Fruit fly (Drosophila melanogaster) whole organism, embryonic: ENCODE data around the gene Lamtor3.
A peak's percentile ranks its signal among the peaks of the same experiment; 100 is the strongest.

Source experiments
- Abd-B ChIP-seq: fragments of 200-800 bp; sonication (Bioruptor generic); optimal IDR thresholded peaks from 2 replicates; lab custom pipeline; 2018; ENCODE audit warnings: missing biosample characterization, mild to moderate bottlenecking, missing genetic modification characterization, moderate library complexity
- Adf1 ChIP-seq: fragments of 200-800 bp; sonication (Bioruptor generic); IDR thresholded peaks from 2 replicates; pipeline ENCODE4 v1.3.6; 2022; ENCODE audit warnings: missing biosample characterization, missing genetic modification characterization
- CG1024 ChIP-seq: fragments of 200-800 bp; sonication (Bioruptor generic); IDR thresholded peaks from 2 replicates; pipeline ENCODE4 v1.3.6; 2022; ENCODE audit warnings: missing biosample characterization, missing genetic modification characterization
- CG10565 ChIP-seq: fragments of 200-800 bp; sonication (Bioruptor generic); optimal IDR thresholded peaks from 3 replicates; lab custom pipeline; 2016; ENCODE audit warnings: missing biosample characterization, mild to moderate bottlenecking, missing genetic modification characterization
- CG10979 ChIP-seq: fragments of 200-800 bp; sonication (Bioruptor generic); optimal IDR thresholded peaks from 2 replicates; lab custom pipeline; 2018; ENCODE audit warnings: missing biosample characterization, mild to moderate bottlenecking, missing genetic modification characterization, moderate library complexity
- CG11085 ChIP-seq: fragments of 200-800 bp; sonication (Bioruptor generic); IDR thresholded peaks from 2 replicates; pipeline ENCODE4 v1.3.6; 2022; ENCODE audit warnings: missing biosample characterization, missing genetic modification characterization
- CG12299 ChIP-seq: fragments of 200-800 bp; sonication (Bioruptor generic); optimal IDR thresholded peaks from 2 replicates; lab custom pipeline; 2018; ENCODE audit warnings: missing biosample characterization, mild to moderate bottlenecking, missing genetic modification characterization
- CG12744 ChIP-seq: fragments of 200-800 bp; sonication (Bioruptor generic); optimal IDR thresholded peaks from 2 replicates; lab custom pipeline; 2016; ENCODE audit warnings: missing biosample characterization, missing genetic modification characterization
- CG13296 ChIP-seq: fragments of 200-800 bp; sonication (Bioruptor generic); optimal IDR thresholded peaks from 3 replicates; lab custom pipeline; 2018; ENCODE audit warnings: missing biosample characterization, mild to moderate bottlenecking, missing genetic modification characterization
- CG14050 ChIP-seq: fragments of 200-800 bp; sonication (Bioruptor generic); IDR thresholded peaks from 3 replicates; pipeline ENCODE4 v1.3.6; 2022; ENCODE audit warnings: missing biosample characterization, missing genetic modification characterization
- CG14667 ChIP-seq: fragments of 200-800 bp; sonication (Bioruptor generic); IDR thresholded peaks from 2 replicates; pipeline ENCODE4 v1.3.6; 2022; ENCODE audit warnings: missing biosample characterization, missing genetic modification characterization
- CG15073 ChIP-seq: fragments of 200-800 bp; sonication (Bioruptor generic); optimal IDR thresholded peaks from 2 replicates; lab custom pipeline; 2016; ENCODE audit warnings: missing biosample characterization, missing genetic modification characterization
- CG15269 ChIP-seq: fragments of 200-800 bp; sonication (Bioruptor generic); optimal IDR thresholded peaks from 2 replicates; lab custom pipeline; 2018; ENCODE audit warnings: missing biosample characterization, mild to moderate bottlenecking, missing genetic modification characterization, moderate library complexity
- CG15514 ChIP-seq: fragments of 200-800 bp; sonication (Bioruptor generic); optimal IDR thresholded peaks from 3 replicates; lab custom pipeline; 2017; ENCODE audit warnings: missing biosample characterization, missing genetic modification characterization, mild to moderate bottlenecking, moderate library complexity, missing genetic modification reagents
- CG15601 ChIP-seq: fragments of 200-800 bp; sonication (Bioruptor generic); optimal IDR thresholded peaks from 3 replicates; lab custom pipeline; 2019; ENCODE audit warnings: missing biosample characterization, mild to moderate bottlenecking, missing genetic modification characterization, moderate library complexity
- CG18764 ChIP-seq: fragments of 200-800 bp; sonication (Bioruptor generic); optimal IDR thresholded peaks from 3 replicates; lab custom pipeline; 2016; ENCODE audit warnings: missing biosample characterization, missing genetic modification characterization
- CG33213 ChIP-seq: fragments of 200-800 bp; sonication (Bioruptor generic); optimal IDR thresholded peaks from 3 replicates; lab custom pipeline; 2016; ENCODE audit warnings: missing biosample characterization, missing genetic modification characterization
- CG33557 ChIP-seq: fragments of 200-800 bp; sonication (Bioruptor generic); optimal IDR thresholded peaks from 2 replicates; lab custom pipeline; 2019; ENCODE audit warnings: missing biosample characterization, mild to moderate bottlenecking, missing genetic modification characterization, moderate library complexity
- CG42726 ChIP-seq: fragments of 200-800 bp; sonication (Bioruptor generic); IDR thresholded peaks from 2 replicates; pipeline ENCODE4 v1.3.6; 2022; ENCODE audit warnings: missing biosample characterization, missing genetic modification characterization; ENCODE audit not compliant: partially characterized antibody
- CG8944 ChIP-seq: fragments of 200-800 bp; sonication (Bioruptor generic); optimal IDR thresholded peaks from 3 replicates; lab custom pipeline; 2016; ENCODE audit warnings: missing biosample characterization, missing genetic modification characterization
- CG9727 ChIP-seq: fragments of 200-800 bp; sonication (Bioruptor generic); optimal IDR thresholded peaks from 3 replicates; lab custom pipeline; 2017; ENCODE audit warnings: missing biosample characterization, mild to moderate bottlenecking, missing genetic modification characterization
- CG9876 ChIP-seq: fragments of 200-800 bp; sonication (Bioruptor generic); optimal IDR thresholded peaks from 2 replicates; lab custom pipeline; 2016; ENCODE audit warnings: missing biosample characterization, missing genetic modification characterization
- Dbx ChIP-seq: fragments of 200-800 bp; sonication (Bioruptor generic); IDR thresholded peaks from 3 replicates; pipeline ENCODE4 v1.3.6; 2022; ENCODE audit warnings: missing biosample characterization, missing genetic modification characterization
- Dip2 ChIP-seq: fragments of 200-800 bp; sonication (Bioruptor generic); IDR thresholded peaks from 2 replicates; pipeline ENCODE4 v1.3.6; 2022; ENCODE audit warnings: missing biosample characterization, missing genetic modification characterization
- Dll ChIP-seq: fragments of 200-800 bp; sonication (Bioruptor generic); IDR thresholded peaks from 4 replicates; pipeline ENCODE4 v1.3.6; 2022; ENCODE audit warnings: missing biosample characterization, missing genetic modification characterization; ENCODE audit not compliant: partially characterized antibody
- Drgx ChIP-seq: fragments of 200-800 bp; sonication (Bioruptor generic); IDR thresholded peaks from 2 replicates; pipeline ENCODE4 v1.3.6; 2022; ENCODE audit warnings: missing biosample characterization, missing genetic modification characterization
- Hsf ChIP-seq: fragments of 200-800 bp; sonication (Bioruptor generic); optimal IDR thresholded peaks from 3 replicates; lab custom pipeline; 2016; ENCODE audit warnings: missing biosample characterization, missing genetic modification characterization
- Meics ChIP-seq: fragments of 200-800 bp; sonication (Bioruptor generic); optimal IDR thresholded peaks from 2 replicates; lab custom pipeline; 2017; ENCODE audit warnings: missing biosample characterization, mild to moderate bottlenecking, missing genetic modification characterization
- NK7.1 ChIP-seq: fragments of 200-800 bp; sonication (Bioruptor generic); optimal IDR thresholded peaks from 3 replicates; lab custom pipeline; 2016; ENCODE audit warnings: missing biosample characterization, missing genetic modification characterization
- Oli ChIP-seq: fragments of 200-800 bp; sonication (Bioruptor generic); optimal IDR thresholded peaks from 2 replicates; lab custom pipeline; 2018; ENCODE audit warnings: missing biosample characterization, mild to moderate bottlenecking, missing genetic modification characterization, moderate library complexity
- Pdp1 ChIP-seq, 2 experiments: fragments of 200-800 bp; sonication (Bioruptor generic); optimal IDR thresholded peaks; 3 replicates each; lab custom pipeline; 2016; ENCODE audit warnings: missing biosample characterization in 2 of 2, missing genetic modification characterization in 2 of 2, mild to moderate bottlenecking in 1 of 2, moderate library complexity in 1 of 2
- Ptx1 ChIP-seq: fragments of 200-800 bp; sonication (Bioruptor generic); IDR thresholded peaks from 2 replicates; pipeline ENCODE4 v1.3.6; 2022; ENCODE audit warnings: missing biosample characterization, missing genetic modification characterization
- Sin3A ChIP-seq: fragments of >200 bp; optimal IDR thresholded peaks from 2 replicates; lab custom pipeline; 2018
- al ChIP-seq: fragments of 200-800 bp; sonication (Bioruptor generic); IDR thresholded peaks from 2 replicates; pipeline ENCODE4 v1.3.6; 2022; ENCODE audit warnings: missing biosample characterization, missing genetic modification characterization
- amos ChIP-seq: fragments of 200-800 bp; sonication (Bioruptor generic); IDR thresholded peaks from 2 replicates; pipeline ENCODE4 v1.3.6; 2022; ENCODE audit warnings: missing biosample characterization, missing genetic modification characterization; ENCODE audit not compliant: partially characterized antibody
- ap ChIP-seq: fragments of 200-800 bp; sonication (Bioruptor generic); IDR thresholded peaks from 2 replicates; pipeline ENCODE4 v1.3.6; 2022; ENCODE audit warnings: missing biosample characterization, missing genetic modification characterization
- ara ChIP-seq: fragments of 200-800 bp; sonication (Bioruptor generic); IDR thresholded peaks from 2 replicates; pipeline ENCODE4 v1.3.6; 2022; ENCODE audit warnings: missing biosample characterization, missing genetic modification characterization
- chif ChIP-seq, 2 experiments: fragments of 200-800 bp; sonication (Bioruptor generic); optimal IDR thresholded peaks; 3 replicates each; lab custom pipeline; 2016; ENCODE audit warnings: missing biosample characterization in 2 of 2, missing genetic modification characterization in 2 of 2
- dati ChIP-seq: fragments of 200-800 bp; sonication (Bioruptor generic); IDR thresholded peaks from 2 replicates; pipeline ENCODE4 v1.3.6; 2022; ENCODE audit warnings: missing biosample characterization, missing genetic modification characterization
- dmrt11E ChIP-seq: fragments of 200-800 bp; sonication (Bioruptor generic); optimal IDR thresholded peaks from 3 replicates; lab custom pipeline; 2018; ENCODE audit warnings: missing biosample characterization, mild to moderate bottlenecking, missing genetic modification characterization, moderate library complexity
- emc ChIP-seq: fragments of 200-800 bp; sonication (Bioruptor generic); optimal IDR thresholded peaks from 2 replicates; lab custom pipeline; 2016; ENCODE audit warnings: missing biosample characterization, missing genetic modification characterization
- esg ChIP-seq: fragments of 200-800 bp; sonication (Bioruptor generic); conservative IDR thresholded peaks from 2 replicates; pipeline ENCODE4 v1.3.6; 2022; ENCODE audit warnings: missing biosample characterization, missing genetic modification characterization
- exex ChIP-seq: fragments of 200-800 bp; sonication (Bioruptor generic); optimal IDR thresholded peaks from 4 replicates; lab custom pipeline; 2018; ENCODE audit warnings: missing biosample characterization, mild to moderate bottlenecking, missing genetic modification characterization, moderate library complexity
- fd96Cb ChIP-seq: fragments of 200-800 bp; sonication (Bioruptor generic); optimal IDR thresholded peaks from 2 replicates; lab custom pipeline; 2018; ENCODE audit warnings: missing biosample characterization, mild to moderate bottlenecking, missing genetic modification characterization, moderate library complexity
- insv ChIP-seq, 2 experiments: fragments of 200-800 bp; sonication (Bioruptor generic); optimal IDR thresholded peaks; 3 replicates each; lab custom pipeline; 2016 to 2018; ENCODE audit warnings: missing biosample characterization in 2 of 2, missing genetic modification characterization in 2 of 2
- oc ChIP-seq: fragments of 200-800 bp; sonication (Bioruptor generic); optimal IDR thresholded peaks from 2 replicates; lab custom pipeline; 2018; ENCODE audit warnings: missing biosample characterization, mild to moderate bottlenecking, missing genetic modification characterization, moderate library complexity
- pfk ChIP-seq: fragments of 200-800 bp; sonication (Bioruptor generic); optimal IDR thresholded peaks from 2 replicates; lab custom pipeline; 2018; ENCODE audit warnings: missing biosample characterization, mild to moderate bottlenecking, missing genetic modification characterization, moderate library complexity
- sens ChIP-seq: fragments of 200-800 bp; sonication (Bioruptor generic); peaks from one replicate; lab custom pipeline; 2016; ENCODE audit warnings: missing biosample characterization, missing genetic modification characterization
- sima ChIP-seq: fragments of 200-800 bp; sonication (Bioruptor generic); optimal IDR thresholded peaks from 2 replicates; lab custom pipeline; 2016; ENCODE audit warnings: missing biosample characterization, missing genetic modification characterization
- sr ChIP-seq: fragments of 200-800 bp; sonication (Bioruptor generic); IDR thresholded peaks from 3 replicates; pipeline ENCODE4 v1.3.6; 2022; ENCODE audit warnings: missing biosample characterization, missing genetic modification characterization
- trh ChIP-seq: fragments of 200-800 bp; sonication (Bioruptor generic); optimal IDR thresholded peaks from 2 replicates; lab custom pipeline; 2016; ENCODE audit warnings: missing biosample characterization, missing genetic modification characterization
- zen ChIP-seq: fragments of 200-800 bp; sonication (Bioruptor generic); optimal IDR thresholded peaks from 3 replicates; lab custom pipeline; 2018; ENCODE audit warnings: missing biosample characterization, mild to moderate bottlenecking, missing genetic modification characterization, moderate library complexity

The Lamtor3 gene

dm6 chr2L:17480943-17481580, at the start of gene Lamtor3, which contains the start of gene fws (continued):
- TF ChIP-seq CG15514 (GFP tag; lab: Kevin White, UChicago) (peak; percentile 94), zen (tag; lab: Kevin White, UChicago) (peak; percentile 98), CG1024 (GFP tag; lab: Robert Waterston, UW) (peak; percentile 95), CG42726 (GFP tag; lab: Robert Waterston, UW) (0 out of 2 replicates have a peak, but pooled peaks have one; percentile 28), al (GFP tag; lab: Robert Waterston, UW) (peak; percentile 99), trh (GFP tag; lab: Kevin White, UChicago) (peak; percentile 91), CG13296 (GFP tag; lab: Kevin White, UChicago) (peak; percentile 96), CG10565 (peak; percentile 74), chif (GFP tag; optimal IDR thresholded peaks at IDR 0.05; lab: Kevin White, UChicago) (peak; percentile 49 to 77), Sin3A (lab: Kevin White, UChicago) (no peak), amos (no peak), sima (GFP tag; lab: Kevin White, UChicago) (peak; percentile 20), Pdp1 (GFP tag; optimal IDR thresholded peaks at IDR 0.05; lab: Kevin White, UChicago) (peak; percentile 83 to 85), Abd-B (GFP tag; lab: Kevin White, UChicago) (peak; percentile 98), Hsf (GFP tag; lab: Kevin White, UChicago) (peak; percentile 93), NK7.1 (GFP tag; lab: Kevin White, UChicago) (peak; percentile 62), CG33557 (GFP tag; lab: Kevin White, UChicago) (peak; percentile 85), CG12299 (tag; lab: Kevin White, UChicago) (peak; percentile 94), CG9727 (peak; percentile 97), pfk (no peak), Meics (peak; percentile 98), ara (peak; percentile 99), exex (peak; percentile 85), Adf1 (GFP tag; lab: Robert Waterston, UW) (peak; percentile 89), dati (GFP tag; lab: Robert Waterston, UW) (peak; percentile 98), Dbx (GFP tag; lab: Robert Waterston, UW) (peak; percentile 99), insv (GFP tag; optimal IDR thresholded peaks at IDR 0.05; lab: Kevin White, UChicago) (no peak), CG10979 (peak; percentile 96), oc (tag; lab: Kevin White, UChicago) (peak; percentile 99), sr (GFP tag; lab: Robert Waterston, UW) (peak; percentile 97), emc (GFP tag; lab: Kevin White, UChicago) (peak; percentile 52), CG8944 (GFP tag; lab: Kevin White, UChicago) (peak; percentile 75), CG15073 (GFP tag; lab: Kevin White, UChicago) (peak; percentile 79), Dll (peak; percentile 74), CG14667 (GFP tag; lab: Robert Waterston, UW) (peak; percentile 99), CG18764 (GFP tag; lab: Kevin White, UChicago) (peak; percentile 94), CG9876 (GFP tag; lab: Kevin White, UChicago) (peak; percentile 60)
- TF ChIP-seq, all 482 proteins: peak for 442

DNA sequence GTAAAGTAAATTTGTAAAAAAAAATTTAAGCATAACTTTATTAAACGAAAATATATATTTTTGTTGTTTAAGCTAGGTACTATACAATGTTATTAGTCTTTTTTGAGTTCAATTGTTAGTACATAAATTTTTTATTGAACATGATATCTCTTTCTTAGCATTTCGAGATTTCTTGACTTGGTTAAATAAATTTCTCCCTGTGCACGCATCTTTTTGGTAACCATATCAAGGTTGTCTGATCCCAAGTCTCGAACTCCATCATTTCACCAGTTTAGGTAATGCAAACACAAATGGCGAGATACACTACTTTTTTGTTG, 49.7 kb upstream of the Lamtor3 start:
- TF ChIP-seq esg (GFP tag; lab: Robert Waterston, UW) (peak; percentile 55), CG33213 (GFP tag; lab: Kevin White, UChicago) (no peak), sens (GFP tag; lab: Kevin White, UChicago) (peak; percentile 79), CG11085 (no peak), Pdp1 (GFP tag; optimal IDR thresholded peaks at IDR 0.05; lab: Kevin White, UChicago) (no peak), CG15601 (tag; lab: Kevin White, UChicago) (no peak), CG12744 (no peak), Ptx1 (GFP tag; lab: Robert Waterston, UW) (peak; percentile 42; the same call in 1 of the 2 replicates), CG14050 (GFP tag; lab: Robert Waterston, UW) (no peak), CG15269 (tag; lab: Kevin White, UChicago) (peak; percentile 9), fd96Cb (tag; lab: Kevin White, UChicago) (peak; percentile 1), Dip2 (GFP tag; lab: Robert Waterston, UW) (no peak), Drgx (GFP tag; lab: Robert Waterston, UW) (peak; percentile 69; the same call in 1 of the 2 replicates), ap (GFP tag; lab: Robert Waterston, UW) (peak; percentile 28; the same call in 1 of the 2 replicates), dmrt11E (tag; lab: Kevin White, UChicago) (no peak), Oli (tag; lab: Kevin White, UChicago) (peak; percentile 26)
